Worm (Caenorhabditis elegans): ENCODE measurements around the gene pept-1.

DNA sequence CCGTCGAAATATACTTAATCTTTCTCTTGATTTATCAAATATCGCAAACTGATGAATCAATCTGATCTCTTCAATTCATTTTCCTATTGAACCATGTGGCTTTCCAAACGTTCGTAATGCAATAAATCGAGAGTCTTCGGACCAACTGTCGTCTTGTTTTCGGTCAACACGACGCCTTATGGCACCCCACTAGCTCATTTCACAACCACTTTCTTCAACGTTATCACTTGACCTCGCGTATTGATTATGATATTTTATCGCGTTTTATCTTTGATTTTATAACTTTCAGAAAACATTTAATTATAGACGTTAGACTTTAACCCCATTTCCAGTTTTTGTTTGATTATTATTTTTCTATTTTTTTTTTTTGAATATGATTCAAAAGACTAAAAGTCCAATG is 53.1 kb downstream of the pept-1 start:
- TF ChIP-seq ztf-23 (GFP tag; IDR thresholded peaks at IDR 0.05) (no peak), T22C8.4 (GFP tag; IDR thresholded peaks at IDR 0.05) (no peak), flt-1 (GFP tag; IDR thresholded peaks at IDR 0.05) (no peak), cog-1 (tag; optimal IDR thresholded peaks at IDR 0.05) (no peak), ref-1 (GFP tag; conservative IDR thresholded peaks at IDR 0.05) (no peak), ztf-29 (GFP tag; IDR thresholded peaks at IDR 0.05) (no peak), med-1 (GFP tag; optimal IDR thresholded peaks at IDR 0.05; ENCODE audit: insufficient read depth) (no peak)

Measured in whole organism, midembryonic.